Worm (Caenorhabditis elegans) whole organism, young adult: ENCODE results near the gene phy-3.

Experiments used
- K12H6.12 ChIP-seq: fragments of 200-800 bp; sonication (Bioruptor generic); optimal IDR thresholded peaks from 2 replicates; lab custom pipeline; 2018; ENCODE audit warnings: mild to moderate bottlenecking, missing genetic modification characterization, missing compliant biosample characterization
- ztf-25 ChIP-seq: fragments of 200-800 bp; sonication (Bioruptor generic); IDR thresholded peaks from 2 replicates; pipeline ENCODE4 v1.3.6; 2022; ENCODE audit warnings: missing genetic modification reagents, missing genetic modification characterization, missing compliant biosample characterization

ce11 chrV:16834989-16835388, 2.0 kb downstream of the phy-3 start, which contains the start of gene tni-3:
- TF ChIP-seq K12H6.12 (tag; lab: Kevin White, UChicago) = no peak
- TF ChIP-seq ztf-25 (GFP tag; lab: Robert Waterston, UW) = no peak
